Worm (Caenorhabditis elegans): Measurements from ENCODE around the gene glna-2.

glna-2 gene

DNA sequence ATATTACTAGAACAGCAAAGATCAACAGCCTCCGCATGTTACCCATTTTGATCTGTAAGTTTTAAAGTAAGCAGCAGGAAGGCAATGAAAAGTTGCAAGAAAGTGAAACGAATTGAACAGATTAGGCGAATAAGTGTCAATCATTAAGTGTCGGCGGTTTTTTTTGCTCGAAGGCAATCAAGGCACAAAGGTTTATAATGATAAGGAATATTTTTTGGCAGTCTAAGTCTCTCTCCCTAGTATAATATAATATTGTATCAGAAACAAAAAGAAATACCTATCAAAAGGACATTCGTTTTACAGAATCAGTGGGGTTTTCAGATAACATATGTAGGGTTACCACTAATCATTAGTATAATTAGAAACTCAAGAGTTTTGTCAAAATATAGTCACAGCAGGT is 24.2 kb downstream of the glna-2 start, which contains the start of gene nrf-6 (continued):
- TF ChIP-seq daf-19 (GFP tag; conservative IDR thresholded peaks at IDR 0.05): no peak
- TF ChIP-seq ceh-82 (tag; optimal IDR thresholded peaks at IDR 0.05): no peak
- no peak for TF ChIP-seq unc-130 (GFP tag; optimal IDR thresholded peaks at IDR 0.05)
- TF ChIP-seq dve-1 (tag; optimal IDR thresholded peaks at IDR 0.05; ENCODE audit: insufficient read depth): peak; percentile 74
- TF ChIP-seq pqm-1 (tag; optimal IDR thresholded peaks at IDR 0.05): peak; percentile 43
- TF ChIP-seq nhr-102 (tag; optimal IDR thresholded peaks at IDR 0.05): no peak
- TF ChIP-seq nhr-25 (tag; optimal IDR thresholded peaks at IDR 0.05; ENCODE audit: borderline replicate concordance, insufficient read depth): no peak
- TF ChIP-seq tra-1 (GFP tag; IDR thresholded peaks at IDR 0.05): peak; percentile 66; the same call in 1 of the 2 replicates
- no peak for TF ChIP-seq lir-3 (tag; optimal IDR thresholded peaks at IDR 0.05)
- TF ChIP-seq R02D3.7 (tag; optimal IDR thresholded peaks at IDR 0.05): no peak
- no peak for TF ChIP-seq ceh-28 (tag; optimal IDR thresholded peaks at IDR 0.05)
- peak; percentile 66 for TF ChIP-seq nhr-28 (tag; optimal IDR thresholded peaks at IDR 0.05)
- TF ChIP-seq vab-7 (GFP tag; IDR thresholded peaks at IDR 0.05): no peak
- peak; percentile 61 for TF ChIP-seq hlh-11 (tag; optimal IDR thresholded peaks at IDR 0.05)
- peak; percentile 10 for TF ChIP-seq T20F7.1 (GFP tag; optimal IDR thresholded peaks at IDR 0.05)
- TF ChIP-seq jun-1 (tag; optimal IDR thresholded peaks at IDR 0.05): no peak
- TF ChIP-seq F44E2.7 (GFP tag; IDR thresholded peaks at IDR 0.05): no peak
- no peak for TF ChIP-seq duxl-1 (tag; optimal IDR thresholded peaks at IDR 0.05; ENCODE audit: poor library complexity)
- TF ChIP-seq nhr-41 (GFP tag; IDR thresholded peaks at IDR 0.05): no peak
- no peak for TF ChIP-seq lin-39 (tag; optimal IDR thresholded peaks at IDR 0.05)

DNA sequence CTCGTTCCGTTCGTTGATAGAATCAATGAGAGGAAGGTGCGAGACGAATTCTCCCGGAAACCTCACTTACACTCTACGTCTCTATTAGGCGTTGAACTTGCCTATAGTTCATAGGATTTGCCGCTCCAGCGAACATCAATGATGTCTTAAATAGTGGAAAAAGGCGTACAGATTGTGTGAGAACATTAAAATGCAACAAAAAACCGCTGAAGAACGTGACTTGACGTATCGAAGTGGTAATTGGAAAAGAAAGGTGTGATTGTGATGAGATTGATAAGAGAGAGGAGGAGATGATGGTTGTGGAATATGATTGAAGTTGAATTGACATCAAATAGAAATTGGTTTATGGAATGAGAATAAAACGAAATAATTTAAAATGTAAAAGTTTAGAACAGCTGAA is 25.6 kb downstream of the glna-2 start:
- TF ChIP-seq lin-39 (tag; optimal IDR thresholded peaks at IDR 0.05) (no peak), tra-1 (GFP tag; IDR thresholded peaks at IDR 0.05) (peak; percentile 66; the same call in 1 of the 2 replicates), nhr-48 (tag; optimal IDR thresholded peaks at IDR 0.05) (peak; percentile 19), ama-1 (optimal IDR thresholded peaks at IDR 0.05) (peak; percentile 10), hlh-11 (tag; optimal IDR thresholded peaks at IDR 0.05) (peak; percentile 39), ceh-20 (GFP tag; IDR thresholded peaks at IDR 0.05) (peak; percentile 68; the same call in 1 of the 2 replicates), dve-1 (tag; optimal IDR thresholded peaks at IDR 0.05; ENCODE audit: insufficient read depth) (peak; percentile 25), ZK337.2 (GFP tag; IDR thresholded peaks at IDR 0.05) (no peak), dmd-6 (GFP tag; IDR thresholded peaks at IDR 0.05) (peak; percentile 85), lin-1 (GFP tag; IDR thresholded peaks at IDR 0.05) (0 out of 2 replicates have a peak, but pooled peaks have one; percentile 26), tag-97 (GFP tag; IDR thresholded peaks at IDR 0.05) (no peak), dpl-1 (GFP tag; optimal IDR thresholded peaks at IDR 0.05) (no peak), madf-9 (GFP tag; conservative IDR thresholded peaks at IDR 0.05) (peak; percentile 14; the same call in 1 of the 2 replicates), daf-16 (GFP tag; optimal IDR thresholded peaks at IDR 0.05) (no peak), daf-16 (tag; optimal IDR thresholded peaks at IDR 0.05) (peak; percentile 13), mes-2 (tag; optimal IDR thresholded peaks at IDR 0.05; ENCODE audit: poor library complexity, severe bottlenecking) (peak; percentile 10), nhr-28 (tag; optimal IDR thresholded peaks at IDR 0.05) (peak; percentile 21), mxl-3 (GFP tag; optimal IDR thresholded peaks at IDR 0.05) (no peak), php-3 (GFP tag; IDR thresholded peaks at IDR 0.05) (peak; percentile 55), mdl-1 (tag; optimal IDR thresholded peaks at IDR 0.05) (peak in 1 of 2 experiments; percentile 5), pqm-1 (tag; optimal IDR thresholded peaks at IDR 0.05) (peak; percentile 17), hlh-30 (tag; optimal IDR thresholded peaks at IDR 0.05; ENCODE audit: insufficient read depth) (peak; percentile 20), aha-1 (tag) (peak; percentile 59)

DNA sequence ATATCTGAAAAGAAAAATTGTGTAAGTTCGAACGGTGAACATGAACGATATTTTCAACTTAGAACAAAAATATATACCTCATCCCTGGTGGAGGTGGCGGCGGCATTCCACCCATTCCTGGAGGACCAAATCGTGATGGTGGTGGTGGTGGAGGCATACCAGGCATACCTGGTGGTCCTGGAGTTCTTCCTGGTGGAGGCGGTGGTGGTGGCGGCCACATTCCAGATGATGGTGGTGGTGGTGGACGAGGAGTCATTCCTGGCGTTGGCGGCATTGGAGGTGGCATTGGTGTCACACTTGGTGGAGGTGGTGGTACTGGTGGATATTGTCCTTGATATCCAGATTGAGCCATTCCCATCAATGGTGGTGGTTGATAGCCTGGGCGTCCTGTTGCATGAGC is 26.2 kb downstream of the glna-2 start:
- TF ChIP-seq lin-29 (GFP tag; IDR thresholded peaks at IDR 0.05) (0 out of 2 replicates have a peak, but pooled peaks have one; percentile 20), set-16 (GFP tag; IDR thresholded peaks at IDR 0.05) (peak; percentile 79), fkh-10 (GFP tag; optimal IDR thresholded peaks at IDR 0.05) (no peak)

All from whole organism, L4 larva.